Fruit fly (Drosophila melanogaster) S2 (cell line): ENCODE measurements around the gene Adgf-D.

Source experiments
- CG8478 ChIP-seq: fragments of >200 bp; optimal IDR thresholded peaks from 2 replicates; lab custom pipeline; 2018
- CTCF ChIP-seq, 2 experiments: fragments of >200 bp; optimal IDR thresholded peaks; 2 replicates each; lab custom pipeline; 2018

DNA sequence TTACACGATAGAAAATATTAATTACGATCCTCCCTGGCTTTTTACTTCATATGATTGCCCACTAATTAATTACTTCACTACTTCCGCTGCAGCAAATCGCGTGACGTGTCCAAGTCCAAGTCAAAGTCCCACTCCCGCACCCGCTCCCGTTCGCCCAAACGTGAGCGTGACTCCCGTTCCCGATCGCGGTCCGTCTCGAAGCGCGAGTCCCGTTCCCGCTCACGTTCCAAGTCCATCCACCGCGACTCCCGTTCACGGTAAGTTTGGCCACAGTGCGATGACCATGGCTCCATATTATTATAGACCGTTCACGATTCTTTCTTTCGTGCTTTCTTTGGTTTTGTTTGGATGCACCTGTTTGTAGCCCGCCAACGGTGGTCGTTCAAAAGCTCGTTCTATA, 39.2 kb downstream of the Adgf-D start:
- no peak for TF ChIP-seq CG8478 (lab: Kevin White, UChicago)
- TF ChIP-seq CTCF (optimal IDR thresholded peaks at IDR 0.05; lab: Kevin White, UChicago): no peak
